Fruit fly (Drosophila melanogaster) whole organism, embryonic: ENCODE measurements around the gene mRpS31.
A peak's percentile ranks its signal among the peaks of the same experiment; 100 is the strongest.

ENCODE experiments used
- B-H2 ChIP-seq: fragments of 200-800 bp; sonication (Bioruptor generic); optimal IDR thresholded peaks from 2 replicates; lab custom pipeline; 2018; ENCODE audit warnings: missing biosample characterization, mild to moderate bottlenecking, missing genetic modification characterization
- CG1024 ChIP-seq: fragments of 200-800 bp; sonication (Bioruptor generic); IDR thresholded peaks from 2 replicates; pipeline ENCODE4 v1.3.6; 2022; ENCODE audit warnings: missing biosample characterization, missing genetic modification characterization
- CG10366 ChIP-seq: fragments of 200-800 bp; sonication (Bioruptor generic); IDR thresholded peaks from 2 replicates; pipeline ENCODE4 v1.3.6; 2022; ENCODE audit warnings: missing biosample characterization, missing genetic modification characterization
- CG11456 ChIP-seq: fragments of 200-800 bp; sonication (Bioruptor generic); IDR thresholded peaks from 3 replicates; pipeline ENCODE4 v1.3.6; 2022; ENCODE audit warnings: missing biosample characterization, missing genetic modification characterization
- CG11504 ChIP-seq: fragments of 200-800 bp; sonication (Bioruptor generic); optimal IDR thresholded peaks from 3 replicates; lab custom pipeline; 2019; ENCODE audit warnings: missing biosample characterization, mild to moderate bottlenecking, missing genetic modification characterization, moderate library complexity
- CG11723 ChIP-seq: fragments of 200-800 bp; sonication (Bioruptor generic); optimal IDR thresholded peaks from 2 replicates; lab custom pipeline; 2017; ENCODE audit warnings: missing biosample characterization, mild to moderate bottlenecking, missing genetic modification characterization
- CG12219 ChIP-seq: fragments of 200-800 bp; sonication (Bioruptor generic); optimal IDR thresholded peaks from 3 replicates; lab custom pipeline; 2018; ENCODE audit warnings: missing biosample characterization, mild to moderate bottlenecking, missing genetic modification characterization
- CG14014 ChIP-seq: fragments of 200-800 bp; sonication (Bioruptor generic); IDR thresholded peaks from 2 replicates; pipeline ENCODE4 v1.3.6; 2022; ENCODE audit warnings: missing biosample characterization, missing genetic modification characterization
- CG14441 ChIP-seq: fragments of 200-800 bp; sonication (Bioruptor generic); IDR thresholded peaks from 2 replicates; pipeline ENCODE4 v1.3.6; 2022; ENCODE audit warnings: missing biosample characterization, missing genetic modification characterization
- CG31365 ChIP-seq: fragments of 200-800 bp; sonication (Bioruptor generic); optimal IDR thresholded peaks from 2 replicates; lab custom pipeline; 2018; ENCODE audit warnings: missing biosample characterization, mild to moderate bottlenecking, missing genetic modification characterization
- CG3726 ChIP-seq: fragments of 200-800 bp; sonication (Bioruptor generic); IDR thresholded peaks from 3 replicates; pipeline ENCODE4, ENCODE4 v1.3.6; 2022; ENCODE audit warnings: missing biosample characterization, missing genetic modification characterization
- CG4328 ChIP-seq: fragments of 200-800 bp; sonication (Bioruptor generic); optimal IDR thresholded peaks from 3 replicates; lab custom pipeline; 2017; ENCODE audit warnings: missing biosample characterization, missing genetic modification reagents, missing genetic modification characterization
- CG6254 ChIP-seq: fragments of 200-800 bp; sonication (Bioruptor generic); optimal IDR thresholded peaks from 3 replicates; lab custom pipeline; 2017; ENCODE audit warnings: mild to moderate bottlenecking, missing biosample characterization, missing genetic modification reagents, missing genetic modification characterization
- CG6689 ChIP-seq: fragments of 200-800 bp; sonication (Bioruptor generic); IDR thresholded peaks from 2 replicates; pipeline ENCODE4 v1.3.6; 2022; ENCODE audit warnings: missing biosample characterization, missing genetic modification characterization
- CG7372 ChIP-seq: fragments of 200-800 bp; sonication (Bioruptor generic); IDR thresholded peaks from 2 replicates; pipeline ENCODE4 v1.3.6; 2022; ENCODE audit warnings: missing biosample characterization, missing genetic modification characterization
- CG7963 ChIP-seq: fragments of 200-800 bp; sonication (Bioruptor generic); IDR thresholded peaks from 3 replicates; pipeline ENCODE4 v1.3.6; 2022; ENCODE audit warnings: missing biosample characterization, missing genetic modification characterization; ENCODE audit not compliant: partially characterized antibody
- CG8089 ChIP-seq: fragments of 200-800 bp; sonication (Bioruptor generic); optimal IDR thresholded peaks from 3 replicates; lab custom pipeline; 2016; ENCODE audit warnings: missing biosample characterization, missing genetic modification characterization
- CG8944 ChIP-seq: fragments of 200-800 bp; sonication (Bioruptor generic); optimal IDR thresholded peaks from 3 replicates; lab custom pipeline; 2016; ENCODE audit warnings: missing biosample characterization, missing genetic modification characterization
- Chrac-16 ChIP-seq: fragments of 200-800 bp; sonication (Bioruptor generic); optimal IDR thresholded peaks from 3 replicates; lab custom pipeline; 2016; ENCODE audit warnings: missing biosample characterization, missing genetic modification characterization
- Dbx ChIP-seq: fragments of 200-800 bp; sonication (Bioruptor generic); IDR thresholded peaks from 3 replicates; pipeline ENCODE4 v1.3.6; 2022; ENCODE audit warnings: missing biosample characterization, missing genetic modification characterization
- Dip2 ChIP-seq: fragments of 200-800 bp; sonication (Bioruptor generic); IDR thresholded peaks from 2 replicates; pipeline ENCODE4 v1.3.6; 2022; ENCODE audit warnings: missing biosample characterization, missing genetic modification characterization
- Eip74EF ChIP-seq, 2 experiments: fragments of 200-800 bp in 1 of 2; fragments of >200 bp in 1 of 2; sonication (Bioruptor generic) in 1 of 2; optimal IDR thresholded peaks; 2 replicates each; lab custom pipeline; 2017 to 2019; ENCODE audit warnings: missing biosample characterization in 2 of 2, missing genetic modification characterization in 2 of 2, mild to moderate bottlenecking in 1 of 2, moderate library complexity in 1 of 2
- Ets65A ChIP-seq: fragments of 200-800 bp; sonication (Bioruptor generic); peaks from one replicate; lab custom pipeline; 2016; ENCODE audit warnings: missing biosample characterization, missing genetic modification characterization
- Fer3 ChIP-seq: fragments of 200-800 bp; sonication (Bioruptor generic); optimal IDR thresholded peaks from 2 replicates; lab custom pipeline; 2018; ENCODE audit warnings: missing biosample characterization, mild to moderate bottlenecking, missing genetic modification characterization, moderate library complexity
- Gug ChIP-seq: fragments of 200-800 bp; sonication (Bioruptor generic); IDR thresholded peaks from 4 replicates; pipeline ENCODE4 v1.3.6; 2022; ENCODE audit warnings: missing biosample characterization, missing genetic modification characterization
- Poxn ChIP-seq: fragments of 200-800 bp; sonication (Bioruptor generic); IDR thresholded peaks from 2 replicates; pipeline ENCODE4 v1.3.6; 2022; ENCODE audit warnings: missing biosample characterization, missing genetic modification characterization
- Ravus ChIP-seq: fragments of 200-800 bp; sonication (Bioruptor generic); IDR thresholded peaks from 2 replicates; pipeline ENCODE4 v1.3.6; 2022; ENCODE audit warnings: missing biosample characterization, missing genetic modification characterization
- Scr ChIP-seq: fragments of 200-800 bp; sonication (Bioruptor generic); IDR thresholded peaks from 2 replicates; pipeline ENCODE4 v1.3.6; 2022; ENCODE audit warnings: missing biosample characterization, missing genetic modification characterization; ENCODE audit not compliant: partially characterized antibody
- Xrp1 ChIP-seq: fragments of 200-800 bp; sonication (Bioruptor generic); IDR thresholded peaks from 2 replicates; pipeline ENCODE4 v1.3.6; 2022; ENCODE audit warnings: missing biosample characterization, missing genetic modification characterization
- amos ChIP-seq: fragments of 200-800 bp; sonication (Bioruptor generic); IDR thresholded peaks from 2 replicates; pipeline ENCODE4 v1.3.6; 2022; ENCODE audit warnings: missing biosample characterization, missing genetic modification characterization; ENCODE audit not compliant: partially characterized antibody
- btn ChIP-seq: fragments of 200-800 bp; sonication (Bioruptor generic); optimal IDR thresholded peaks from 2 replicates; lab custom pipeline; 2016; ENCODE audit warnings: missing biosample characterization, missing genetic modification characterization
- cad ChIP-seq: fragments of >200 bp; optimal IDR thresholded peaks from 2 replicates; lab custom pipeline; 2017; ENCODE audit warnings: missing biosample characterization, missing genetic modification characterization
- caup ChIP-seq: fragments of 200-800 bp; sonication (Bioruptor generic); optimal IDR thresholded peaks from 3 replicates; lab custom pipeline; 2017; ENCODE audit warnings: missing biosample characterization, mild to moderate bottlenecking, missing genetic modification characterization, moderate library complexity; ENCODE audit not compliant: severe bottlenecking
- crc ChIP-seq: fragments of 200-800 bp; sonication (Bioruptor generic); optimal IDR thresholded peaks from 2 replicates; lab custom pipeline; 2016; ENCODE audit warnings: missing biosample characterization, missing genetic modification characterization
- en ChIP-seq: fragments of 200-800 bp; sonication (Bioruptor generic); optimal IDR thresholded peaks from 2 replicates; lab custom pipeline; 2016; ENCODE audit warnings: missing biosample characterization, missing genetic modification characterization
- esg ChIP-seq: fragments of 200-800 bp; sonication (Bioruptor generic); conservative IDR thresholded peaks from 2 replicates; pipeline ENCODE4 v1.3.6; 2022; ENCODE audit warnings: missing biosample characterization, missing genetic modification characterization
- fd64A ChIP-seq: fragments of 200-800 bp; sonication (Bioruptor generic); optimal IDR thresholded peaks from 3 replicates; lab custom pipeline; 2018; ENCODE audit warnings: missing biosample characterization, mild to moderate bottlenecking, missing genetic modification characterization
- gro ChIP-seq: fragments of 200-800 bp; sonication (Bioruptor generic); optimal IDR thresholded peaks from 2 replicates; lab custom pipeline; 2016; ENCODE audit warnings: missing biosample characterization, missing genetic modification characterization
- hb ChIP-seq: fragments of 200-800 bp; sonication (Bioruptor generic); IDR thresholded peaks from 3 replicates; pipeline ENCODE4 v1.3.6; 2022; ENCODE audit warnings: missing biosample characterization, missing genetic modification characterization; ENCODE audit not compliant: partially characterized antibody
- ind ChIP-seq: fragments of 200-800 bp; sonication (Bioruptor generic); optimal IDR thresholded peaks from 3 replicates; lab custom pipeline; 2016; ENCODE audit warnings: missing biosample characterization, missing genetic modification characterization
- knrl ChIP-seq: fragments of 200-800 bp; sonication (Bioruptor generic); IDR thresholded peaks from 3 replicates; pipeline ENCODE4 v1.3.6; 2022; ENCODE audit warnings: missing biosample characterization, missing genetic modification characterization; ENCODE audit not compliant: partially characterized antibody
- nmo ChIP-seq: fragments of 200-800 bp; sonication (Bioruptor generic); optimal IDR thresholded peaks from 2 replicates; lab custom pipeline; 2018; ENCODE audit warnings: missing biosample characterization, mild to moderate bottlenecking, missing genetic modification characterization, moderate library complexity
- prd ChIP-seq, 3 experiments: fragments of >200 bp in 2 of 3; fragments of 200-800 bp in 1 of 3; sonication (Bioruptor generic) in 1 of 3; optimal IDR thresholded peaks in 2 of 3; IDR thresholded peaks in 1 of 3; 2 replicates in 2 of 3; 3 replicates in 1 of 3; pipeline versions ENCODE4 v1.3.6 to Lab custom; 2017 to 2022; ENCODE audit warnings: missing biosample characterization in 1 of 3, missing genetic modification characterization in 1 of 3
- ro ChIP-seq: fragments of 200-800 bp; sonication (Bioruptor generic); IDR thresholded peaks from 2 replicates; pipeline ENCODE4 v1.3.6; 2022; ENCODE audit warnings: missing biosample characterization, missing genetic modification characterization
- shn ChIP-seq: fragments of 200-800 bp; sonication (Bioruptor generic); optimal IDR thresholded peaks from 3 replicates; lab custom pipeline; 2016; ENCODE audit warnings: missing biosample characterization, missing genetic modification characterization
- sima ChIP-seq: fragments of 200-800 bp; sonication (Bioruptor generic); optimal IDR thresholded peaks from 2 replicates; lab custom pipeline; 2016; ENCODE audit warnings: missing biosample characterization, missing genetic modification characterization
- tup ChIP-seq: fragments of 200-800 bp; sonication (Bioruptor generic); optimal IDR thresholded peaks from 2 replicates; lab custom pipeline; 2016; ENCODE audit warnings: missing biosample characterization, mild to moderate bottlenecking, missing genetic modification characterization, moderate library complexity
- unc-4 ChIP-seq: fragments of 200-800 bp; sonication (Bioruptor generic); IDR thresholded peaks from 2 replicates; pipeline ENCODE4 v1.3.6; 2022; ENCODE audit warnings: missing biosample characterization, missing genetic modification characterization; ENCODE audit not compliant: partially characterized antibody
- zen2 ChIP-seq: fragments of 200-800 bp; sonication (Bioruptor generic); IDR thresholded peaks from 3 replicates; pipeline ENCODE4 v1.3.6; 2022; ENCODE audit warnings: missing biosample characterization, missing genetic modification characterization; ENCODE audit not compliant: partially characterized antibody

Gene mRpS31

DNA sequence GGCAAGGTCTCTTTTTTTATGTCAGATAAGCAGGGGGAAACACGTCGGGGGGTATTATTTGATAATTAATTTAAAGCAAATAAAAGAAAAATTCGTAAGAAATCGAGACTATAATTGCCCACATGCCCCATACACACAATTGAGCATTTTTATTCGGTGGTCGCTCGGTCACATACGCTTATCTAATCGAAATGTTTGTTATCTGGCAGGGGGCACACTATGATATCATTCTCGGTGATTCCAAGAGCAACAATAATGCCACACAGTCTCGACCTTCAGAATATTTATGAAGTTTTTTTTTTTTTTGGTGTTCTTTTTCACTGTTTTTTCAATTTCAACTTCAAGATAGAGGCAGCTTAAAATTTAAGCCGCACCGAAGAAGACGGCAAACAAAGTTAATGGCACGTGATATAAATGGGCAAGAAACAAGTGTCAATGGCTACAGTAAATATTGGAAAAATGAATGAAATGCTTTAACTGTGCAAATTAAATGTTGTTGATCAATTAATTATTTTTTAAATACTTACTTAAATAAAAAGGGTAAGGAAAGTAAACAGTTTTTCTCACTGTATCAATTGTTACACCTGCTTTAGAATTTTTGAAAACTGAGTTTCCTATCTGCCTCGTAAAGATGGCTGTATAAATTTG is 5.5 kb upstream of the mRpS31 start (continued):
- TF ChIP-seq Chrac-16 (GFP tag; lab: Kevin White, UChicago) = no peak
- peak; percentile 28 for TF ChIP-seq CG12219 (GFP tag; lab: Kevin White, UChicago)
- no peak for TF ChIP-seq CG1024
- no peak for TF ChIP-seq CG31365
- no peak for TF ChIP-seq CG3726 (GFP tag; lab: Robert Waterston, UW)
- no peak for TF ChIP-seq ro
- no peak for TF ChIP-seq CG7963 (GFP tag; lab: Robert Waterston, UW)
- 0 out of 2 replicates have a peak, but pooled peaks have one; percentile 13 for TF ChIP-seq esg (GFP tag; lab: Robert Waterston, UW)
- TF ChIP-seq Scr (GFP tag; lab: Robert Waterston, UW) = no peak
- peak; percentile 26 for TF ChIP-seq ind (GFP tag; lab: Kevin White, UChicago)
- TF ChIP-seq Ets65A (GFP tag; lab: Kevin White, UChicago) = no peak
- 0 out of 2 replicates have a peak, but pooled peaks have one; percentile 10 for TF ChIP-seq CG6689 (GFP tag; lab: Robert Waterston, UW)
- no peak for TF ChIP-seq CG11504 (tag; lab: Kevin White, UChicago)
- peak; percentile 24; the same call in 1 of the 2 replicates for TF ChIP-seq CG10366 (GFP tag; lab: Robert Waterston, UW)
- no peak for TF ChIP-seq sima (GFP tag; lab: Kevin White, UChicago)
- peak; percentile 65 for TF ChIP-seq CG14014 (GFP tag; lab: Robert Waterston, UW)
- TF ChIP-seq CG8089 (GFP tag; lab: Kevin White, UChicago) = no peak
- TF ChIP-seq prd (optimal IDR thresholded peaks at IDR 0.05; lab: Kevin White, UChicago) = no peak
- TF ChIP-seq prd (GFP tag; IDR thresholded peaks at IDR 0.05; lab: Robert Waterston, UW) = peak; percentile 68; the same call in 1 of the 3 replicates
- TF ChIP-seq knrl (GFP tag; lab: Robert Waterston, UW) = no peak
- TF ChIP-seq Gug (GFP tag; lab: Robert Waterston, UW) = 0 out of 4 replicates have a peak, but pooled peaks have one; percentile 2
- TF ChIP-seq Dbx (GFP tag; lab: Robert Waterston, UW) = peak; percentile 39; the same call in 1 of the 3 replicates
- TF ChIP-seq CG11723 (GFP tag; lab: Kevin White, UChicago) = no peak
- TF ChIP-seq shn (GFP tag; lab: Kevin White, UChicago) = no peak
- no peak for TF ChIP-seq cad (GFP tag; lab: Kevin White, UChicago)
- TF ChIP-seq CG4328 (GFP tag; lab: Kevin White, UChicago) = peak; percentile 20
- no peak for TF ChIP-seq B-H2 (GFP tag; lab: Kevin White, UChicago)
- peak; percentile 39; the same call in 1 of the 2 replicates for TF ChIP-seq Poxn
- TF ChIP-seq CG7372 = no peak
- no peak for TF ChIP-seq gro (GFP tag; lab: Kevin White, UChicago)
- TF ChIP-seq unc-4 = no peak
- peak; percentile 59; the same call in 1 of the 2 replicates for TF ChIP-seq Xrp1 (GFP tag; lab: Robert Waterston, UW)
- no peak for TF ChIP-seq en (GFP tag; lab: Kevin White, UChicago)
- no peak for TF ChIP-seq Dip2 (GFP tag; lab: Robert Waterston, UW)
- no peak for TF ChIP-seq hb (GFP tag; lab: Robert Waterston, UW)
- no peak for TF ChIP-seq fd64A (GFP tag; lab: Kevin White, UChicago)
- TF ChIP-seq Eip74EF (GFP tag; optimal IDR thresholded peaks at IDR 0.05; lab: Kevin White, UChicago) = no peak
- TF ChIP-seq zen2 (GFP tag; lab: Robert Waterston, UW) = no peak
- peak; percentile 5 for TF ChIP-seq CG6254 (GFP tag; lab: Kevin White, UChicago)
- TF ChIP-seq Ravus (GFP tag; lab: Robert Waterston, UW) = no peak; the same call in 1 of the 2 replicates
- TF ChIP-seq caup (GFP tag; lab: Kevin White, UChicago) = peak; percentile 64
- TF ChIP-seq CG11456 = no peak
- no peak for TF ChIP-seq btn (GFP tag; lab: Kevin White, UChicago)
- no peak for TF ChIP-seq amos (GFP tag; lab: Robert Waterston, UW)
- peak; percentile 53 for TF ChIP-seq Fer3
- TF ChIP-seq crc (GFP tag; lab: Kevin White, UChicago) = no peak
- no peak for TF ChIP-seq tup (GFP tag; lab: Kevin White, UChicago)
- no peak for TF ChIP-seq nmo (GFP tag; lab: Kevin White, UChicago)
- no peak for TF ChIP-seq CG8944 (GFP tag; lab: Kevin White, UChicago)
- peak; percentile 37 for TF ChIP-seq CG14441 (GFP tag; lab: Robert Waterston, UW)
